Worm (Caenorhabditis elegans) whole organism, L3 larva: ENCODE measurements around the gene srbc-23.

Experiments
- ZK546.5 ChIP-seq: sonication (generic microtip); optimal IDR thresholded peaks from 2 replicates; lab custom pipeline; 2017; ENCODE audit warnings: missing biosample characterization, missing genetic modification characterization
- aly-2 ChIP-seq: fragments of 150-350 bp; optimal IDR thresholded peaks from 2 replicates; lab custom pipeline; 2014; ENCODE audit warnings: missing biosample characterization, missing genetic modification characterization
- ceh-28 ChIP-seq: fragments of 150-350 bp; optimal IDR thresholded peaks from 2 replicates; lab custom pipeline; 2014; ENCODE audit warnings: missing biosample characterization, missing genetic modification reagents, missing genetic modification characterization
- ceh-82 ChIP-seq: fragments of 150-350 bp; optimal IDR thresholded peaks from 2 replicates; lab custom pipeline; 2014; ENCODE audit warnings: missing biosample characterization, missing genetic modification characterization
- ceh-9 ChIP-seq: sonication (generic microtip); optimal IDR thresholded peaks from 2 replicates; lab custom pipeline; 2018; ENCODE audit warnings: missing biosample characterization, missing genetic modification characterization
- daf-12 ChIP-seq: fragments of 150-350 bp; optimal IDR thresholded peaks from 2 replicates; lab custom pipeline; 2014; ENCODE audit warnings: missing biosample characterization, missing genetic modification reagents, missing genetic modification characterization
- egl-27 ChIP-seq: sonication (generic microtip); optimal IDR thresholded peaks from 4 replicates; lab custom pipeline; 2017; ENCODE audit warnings: missing biosample characterization, missing genetic modification reagents, missing genetic modification characterization
- egl-5 ChIP-seq: fragments of 150-350 bp; optimal IDR thresholded peaks from 2 replicates; lab custom pipeline; 2017; ENCODE audit warnings: missing biosample characterization, missing genetic modification reagents, missing genetic modification characterization, inconsistent platforms
- elt-1 ChIP-seq: fragments of 150-350 bp; optimal IDR thresholded peaks from 2 replicates; lab custom pipeline; 2014; ENCODE audit warnings: missing biosample characterization, missing genetic modification characterization
- elt-2 ChIP-seq: sonication (generic microtip); optimal IDR thresholded peaks from 2 replicates; lab custom pipeline; 2016; ENCODE audit warnings: missing genetic modification reagents, mild to moderate bottlenecking, missing genetic modification characterization, missing compliant biosample characterization
- elt-3 ChIP-seq, 3 experiments: fragments of 150-350 bp in 1 of 3; sonication (generic microtip) in 2 of 3; optimal IDR thresholded peaks; 2 replicates in 2 of 3; 4 replicates in 1 of 3; lab custom pipeline; 2014 to 2017; ENCODE audit warnings: missing biosample characterization in 3 of 3, missing genetic modification characterization in 3 of 3
- eor-1 ChIP-seq, 2 experiments: fragments of 150-350 bp; optimal IDR thresholded peaks; 2 replicates each; lab custom pipeline; 2014 to 2018; ENCODE audit warnings: missing biosample characterization in 2 of 2, missing genetic modification characterization in 2 of 2
- fkh-10 ChIP-seq: sonication (generic microtip); optimal IDR thresholded peaks from 2 replicates; lab custom pipeline; 2017; ENCODE audit warnings: missing biosample characterization, missing genetic modification reagents, missing genetic modification characterization
- fos-1 ChIP-seq: fragments of 150-350 bp; optimal IDR thresholded peaks from 2 replicates; lab custom pipeline; 2014; ENCODE audit warnings: missing biosample characterization, missing genetic modification characterization
- hmg-11 ChIP-seq: sonication (generic microtip); optimal IDR thresholded peaks from 2 replicates; lab custom pipeline; 2016; ENCODE audit warnings: missing genetic modification characterization, missing compliant biosample characterization
- jun-1 ChIP-seq: fragments of 150-350 bp; optimal IDR thresholded peaks from 2 replicates; lab custom pipeline; 2014; ENCODE audit warnings: missing biosample characterization, missing genetic modification reagents, missing genetic modification characterization
- lin-15B ChIP-seq: fragments of 150-350 bp; optimal IDR thresholded peaks from 2 replicates; lab custom pipeline; 2014; ENCODE audit warnings: missing biosample characterization, missing genetic modification characterization
- lin-39 ChIP-seq: fragments of 150-350 bp; optimal IDR thresholded peaks from 2 replicates; lab custom pipeline; 2018; ENCODE audit warnings: missing biosample characterization, missing genetic modification reagents, missing genetic modification characterization
- lsy-12 ChIP-seq: sonication (generic microtip); optimal IDR thresholded peaks from 2 replicates; lab custom pipeline; 2016; ENCODE audit warnings: mild to moderate bottlenecking, missing genetic modification characterization, missing compliant biosample characterization
- mdl-1 ChIP-seq: fragments of 150-350 bp; optimal IDR thresholded peaks from 2 replicates; lab custom pipeline; 2014; ENCODE audit warnings: missing biosample characterization, missing genetic modification characterization
- mml-1 ChIP-seq: fragments of 150-350 bp; sonication (generic microtip); optimal IDR thresholded peaks from 3 replicates; lab custom pipeline; 2014; ENCODE audit warnings: missing biosample characterization, missing genetic modification characterization
- nfya-1 ChIP-seq: sonication (generic microtip); optimal IDR thresholded peaks from 2 replicates; lab custom pipeline; 2017; ENCODE audit warnings: missing genetic modification characterization, mild to moderate bottlenecking, missing compliant biosample characterization, antibody characterized with exemption, moderate library complexity; ENCODE audit not compliant: insufficient read depth
- nhr-11 ChIP-seq: fragments of 150-350 bp; optimal IDR thresholded peaks from 2 replicates; lab custom pipeline; 2014; ENCODE audit warnings: missing biosample characterization, missing genetic modification characterization
- nhr-12 ChIP-seq: fragments of 150-350 bp; optimal IDR thresholded peaks from 2 replicates; lab custom pipeline; 2014; ENCODE audit warnings: missing biosample characterization, missing genetic modification characterization
- nhr-237 ChIP-seq: fragments of 150-350 bp; optimal IDR thresholded peaks from 2 replicates; lab custom pipeline; 2014; ENCODE audit warnings: missing biosample characterization, missing genetic modification characterization
- nhr-25 ChIP-seq: sonication (generic microtip); optimal IDR thresholded peaks from 2 replicates; lab custom pipeline; 2017; ENCODE audit warnings: missing biosample characterization, missing genetic modification characterization
- nhr-43 ChIP-seq: sonication (generic microtip); optimal IDR thresholded peaks from 2 replicates; lab custom pipeline; 2016; ENCODE audit warnings: mild to moderate bottlenecking, missing genetic modification characterization, missing compliant biosample characterization; ENCODE audit not compliant: poor library complexity, severe bottlenecking
- nhr-67 ChIP-seq: fragments of 150-350 bp; optimal IDR thresholded peaks from 2 replicates; lab custom pipeline; 2014; ENCODE audit warnings: missing biosample characterization, missing genetic modification characterization
- nhr-76 ChIP-seq: fragments of 150-350 bp; sonication (generic microtip); optimal IDR thresholded peaks from 5 replicates; lab custom pipeline; 2014; ENCODE audit warnings: missing biosample characterization, missing genetic modification characterization
- nhr-77 ChIP-seq: fragments of 150-350 bp; optimal IDR thresholded peaks from 2 replicates; lab custom pipeline; 2014; ENCODE audit warnings: missing biosample characterization, missing genetic modification characterization
- pha-4 ChIP-seq: fragments of 150-350 bp; optimal IDR thresholded peaks from 2 replicates; lab custom pipeline; 2014; ENCODE audit warnings: missing biosample characterization, missing genetic modification reagents, missing genetic modification characterization
- pqm-1 ChIP-seq: fragments of 150-350 bp; optimal IDR thresholded peaks from 2 replicates; lab custom pipeline; 2017; ENCODE audit warnings: missing biosample characterization, missing genetic modification characterization, inconsistent platforms
- sea-2 ChIP-seq: fragments of 150-350 bp; sonication (generic microtip); optimal IDR thresholded peaks from 4 replicates; lab custom pipeline; 2014; ENCODE audit warnings: missing biosample characterization, missing genetic modification reagents, missing genetic modification characterization
- skn-1 ChIP-seq: fragments of 150-350 bp; optimal IDR thresholded peaks from 2 replicates; lab custom pipeline; 2014; ENCODE audit warnings: missing biosample characterization, missing genetic modification characterization
- snpc-4 ChIP-seq: fragments of 150-350 bp; optimal IDR thresholded peaks from 2 replicates; lab custom pipeline; 2014; ENCODE audit warnings: missing biosample characterization, missing genetic modification characterization
- tbx-2 ChIP-seq: sonication (generic microtip); optimal IDR thresholded peaks from 2 replicates; lab custom pipeline; 2016; ENCODE audit warnings: mild to moderate bottlenecking, missing genetic modification characterization, missing compliant biosample characterization
- unc-39 ChIP-seq: sonication (generic microtip); optimal IDR thresholded peaks from 4 replicates; lab custom pipeline; 2017; ENCODE audit warnings: missing biosample characterization, missing genetic modification characterization
- unc-62 ChIP-seq: fragments of 150-350 bp; sonication (generic microtip); optimal IDR thresholded peaks from 4 replicates; lab custom pipeline; 2014; ENCODE audit warnings: missing biosample characterization, missing genetic modification reagents, missing genetic modification characterization
- zag-1 ChIP-seq: fragments of 150-350 bp; optimal IDR thresholded peaks from 2 replicates; lab custom pipeline; 2014; ENCODE audit warnings: missing biosample characterization, missing genetic modification characterization
- ztf-11 ChIP-seq: fragments of 150-350 bp; optimal IDR thresholded peaks from 2 replicates; lab custom pipeline; 2014; ENCODE audit warnings: missing biosample characterization, missing genetic modification characterization
- ztf-4 ChIP-seq: fragments of 150-350 bp; optimal IDR thresholded peaks from 2 replicates; lab custom pipeline; 2014; ENCODE audit warnings: missing biosample characterization, missing genetic modification characterization

srbc-23 gene

ce11 chrV:2126996-2127585 is 26.3 kb upstream of the srbc-23 start, which contains the start of gene ldp-1 (continued):
- no peak for TF ChIP-seq nhr-67 (tag; lab: Kevin White, UChicago)
- TF ChIP-seq, all 47 proteins: peak for 12

- TF ChIP-seq ztf-11 (tag; lab: Kevin White, UChicago), result no peak
- TF ChIP-seq pqm-1 (tag; lab: Kevin White, UChicago), result no peak
- peak; percentile 12 for TF ChIP-seq hmg-11 (tag; lab: Kevin White, UChicago)
These were observed 20.7 kb upstream of the srbc-23 start for ce11 chrV:2132675-2133074.

DNA sequence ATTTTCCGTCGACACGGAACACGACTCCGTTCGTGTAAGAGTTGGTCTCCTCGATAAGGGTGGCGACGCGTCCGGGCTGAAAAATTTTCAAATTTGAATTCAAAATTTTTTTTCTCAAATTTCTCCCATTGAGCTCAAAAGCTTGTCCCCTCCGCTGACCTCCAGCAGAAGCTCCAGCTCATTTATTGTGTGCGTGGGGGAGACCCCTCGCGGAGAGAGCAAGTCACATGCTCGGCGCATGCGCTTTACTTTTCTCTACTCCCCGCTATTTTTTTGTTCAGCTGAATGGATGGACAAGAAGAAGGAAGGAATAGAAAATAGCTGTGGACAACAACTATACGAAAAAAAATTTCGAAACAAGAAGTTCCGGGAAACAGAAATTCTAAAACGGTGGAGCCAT is 19.9 kb upstream of the srbc-23 start:
- peak; percentile 7 for TF ChIP-seq tbx-2
- TF ChIP-seq elt-3 (tag; optimal IDR thresholded peaks at IDR 0.05; lab: Kevin White, UChicago), result no peak
- no peak for TF ChIP-seq nhr-237 (tag; lab: Kevin White, UChicago)
- peak; percentile 74 for TF ChIP-seq lin-39
- TF ChIP-seq pha-4 (tag; lab: Kevin White, UChicago), result peak; percentile 50
- peak; percentile 42 for TF ChIP-seq egl-5 (tag; lab: Kevin White, UChicago)
- TF ChIP-seq aly-2, result no peak
- TF ChIP-seq pqm-1 (tag; lab: Kevin White, UChicago), result peak; percentile 11
- no peak for TF ChIP-seq daf-12 (tag; lab: Kevin White, UChicago)
- TF ChIP-seq mml-1, result peak; percentile 93
- TF ChIP-seq fos-1 (tag; lab: Kevin White, UChicago), result no peak
- TF ChIP-seq lsy-12 (tag; lab: Kevin White, UChicago), result no peak
- no peak for TF ChIP-seq zag-1
- peak; percentile 28 for TF ChIP-seq jun-1 (tag; lab: Kevin White, UChicago)
- TF ChIP-seq unc-62 (GFP tag; lab: Kevin White, UChicago), result no peak
- TF ChIP-seq skn-1 (tag; lab: Kevin White, UChicago), result no peak
- TF ChIP-seq ztf-4 (tag; lab: Kevin White, UChicago), result no peak
- TF ChIP-seq snpc-4 (tag; lab: Kevin White, UChicago), result peak; percentile 50
- TF ChIP-seq ztf-11 (tag; lab: Kevin White, UChicago), result no peak
- TF ChIP-seq nhr-25 (tag; lab: Kevin White, UChicago), result no peak
- no peak for TF ChIP-seq elt-1 (tag; lab: Kevin White, UChicago)
- TF ChIP-seq nhr-43 (tag; lab: Kevin White, UChicago), result no peak
- TF ChIP-seq lin-15B (tag; lab: Kevin White, UChicago), result no peak
- TF ChIP-seq hmg-11 (tag; lab: Kevin White, UChicago), result peak; percentile 80
- TF ChIP-seq sea-2 (GFP tag; lab: Kevin White, UChicago), result no peak
- no peak for TF ChIP-seq nhr-77 (tag; lab: Kevin White, UChicago)
- TF ChIP-seq fkh-10, result peak; percentile 68
- TF ChIP-seq unc-39 (tag; lab: Kevin White, UChicago), result no peak
- TF ChIP-seq ZK546.5 (tag; lab: Kevin White, UChicago), result no peak
- TF ChIP-seq mdl-1, result peak; percentile 49
- TF ChIP-seq nhr-67 (tag; lab: Kevin White, UChicago), result no peak
- TF ChIP-seq ceh-82, result no peak
- peak; percentile 86 for TF ChIP-seq nfya-1 (tag; lab: Kevin White, UChicago)
- no peak for TF ChIP-seq nhr-76 (tag; lab: Kevin White, UChicago)
- no peak for TF ChIP-seq ceh-9 (tag; lab: Kevin White, UChicago)
- no peak for TF ChIP-seq egl-27 (tag; lab: Kevin White, UChicago)
- TF ChIP-seq nhr-12, result no peak
- TF ChIP-seq eor-1 (tag; optimal IDR thresholded peaks at IDR 0.05; lab: Kevin White, UChicago), result no peak
- peak; percentile 5 for TF ChIP-seq elt-2 (tag; lab: Kevin White, UChicago)
- no peak for TF ChIP-seq nhr-11 (tag; lab: Kevin White, UChicago)
- TF ChIP-seq ceh-28, result no peak
- TF ChIP-seq, all 47 proteins: peak for 13
